Worm (Caenorhabditis elegans) whole organism, mixed stage, embryonic: ENCODE measurements around the gene nep-22.

Source experiments
- M03D4.4 ChIP-seq: sonication (generic microtip); optimal IDR thresholded peaks from 2 replicates; lab custom pipeline; 2017; ENCODE audit warnings: mild to moderate bottlenecking, missing genetic modification characterization, missing compliant biosample characterization
- bed-3 ChIP-seq: fragments of 200-800 bp; sonication (Bioruptor generic); optimal IDR thresholded peaks from 3 replicates; lab custom pipeline; 2018; ENCODE audit warnings: mild to moderate bottlenecking, missing genetic modification characterization, moderate library complexity, missing compliant biosample characterization
- ceh-83 ChIP-seq: fragments of 200-800 bp; sonication (Bioruptor generic); optimal IDR thresholded peaks from 2 replicates; lab custom pipeline; 2018; ENCODE audit warnings: mild to moderate bottlenecking, missing genetic modification characterization, missing compliant biosample characterization
- cnd-1 ChIP-seq: fragments of 200-800 bp; sonication (Bioruptor generic); optimal IDR thresholded peaks from 2 replicates; lab custom pipeline; 2018; ENCODE audit warnings: mild to moderate bottlenecking, missing genetic modification characterization, missing compliant biosample characterization
- drap-1 ChIP-seq: fragments of 200-800 bp; sonication (Bioruptor generic); optimal IDR thresholded peaks from 3 replicates; lab custom pipeline; 2018; ENCODE audit warnings: mild to moderate bottlenecking, missing genetic modification characterization, missing compliant biosample characterization
- ham-2 ChIP-seq: fragments of 200-800 bp; sonication (Bioruptor generic); optimal IDR thresholded peaks from 2 replicates; lab custom pipeline; 2018; ENCODE audit warnings: mild to moderate bottlenecking, missing genetic modification characterization, missing compliant biosample characterization
- lin-13 ChIP-seq: fragments of 150-350 bp; optimal IDR thresholded peaks from 2 replicates; lab custom pipeline; 2014; ENCODE audit warnings: missing biosample characterization, missing genetic modification characterization
- nhr-76 ChIP-seq: sonication (generic microtip); optimal IDR thresholded peaks from 2 replicates; lab custom pipeline; 2017; ENCODE audit warnings: missing biosample characterization, missing genetic modification characterization
- snpc-4 ChIP-seq: fragments of 150-350 bp; optimal IDR thresholded peaks from 2 replicates; lab custom pipeline; 2014; ENCODE audit warnings: missing biosample characterization, missing genetic modification characterization
- unc-120 ChIP-seq: sonication (generic microtip); optimal IDR thresholded peaks from 2 replicates; lab custom pipeline; 2017; ENCODE audit warnings: missing genetic modification characterization, missing compliant biosample characterization; ENCODE audit not compliant: poor library complexity, severe bottlenecking
- unc-39 ChIP-seq: fragments of 150-350 bp; optimal IDR thresholded peaks from 2 replicates; lab custom pipeline; 2014; ENCODE audit warnings: missing biosample characterization, missing genetic modification characterization
- unc-62 ChIP-seq: fragments of 150-350 bp; optimal IDR thresholded peaks from 2 replicates; lab custom pipeline; 2014; ENCODE audit warnings: missing biosample characterization, missing genetic modification reagents, missing genetic modification characterization
- ztf-11 ChIP-seq: fragments of 150-350 bp; optimal IDR thresholded peaks from 2 replicates; lab custom pipeline; 2014; ENCODE audit warnings: missing biosample characterization, missing genetic modification characterization

Gene nep-22

DNA sequence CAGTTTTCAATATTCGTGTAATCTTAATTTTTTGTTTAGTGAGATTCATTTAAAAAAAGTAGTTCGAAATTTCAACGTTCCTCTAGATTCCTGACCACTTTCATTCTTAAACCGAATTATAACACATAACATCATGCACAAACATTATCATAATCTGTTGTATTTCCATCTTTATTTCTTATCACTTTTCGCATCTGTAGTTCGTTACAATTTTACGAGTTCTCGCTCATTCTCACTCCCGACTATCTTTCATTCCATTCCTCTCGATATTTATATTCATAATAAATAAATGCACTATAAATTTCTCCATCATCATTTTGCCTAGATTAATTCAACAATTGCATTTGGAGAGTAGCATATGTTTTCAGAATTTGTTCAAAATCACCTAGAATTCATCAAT is 46.9 kb downstream of the nep-22 start:
- TF ChIP-seq bed-3 (GFP tag; lab: Kevin White, UChicago), result no peak
- TF ChIP-seq cnd-1 (tag; lab: Kevin White, UChicago), result no peak
- no peak for TF ChIP-seq ham-2 (GFP tag; lab: Kevin White, UChicago)
- no peak for TF ChIP-seq unc-39
- TF ChIP-seq ceh-83 (GFP tag; lab: Kevin White, UChicago), result no peak
- TF ChIP-seq lin-13, result no peak
- no peak for TF ChIP-seq M03D4.4 (tag; lab: Kevin White, UChicago)
- TF ChIP-seq unc-120 (tag; lab: Kevin White, UChicago), result no peak

DNA sequence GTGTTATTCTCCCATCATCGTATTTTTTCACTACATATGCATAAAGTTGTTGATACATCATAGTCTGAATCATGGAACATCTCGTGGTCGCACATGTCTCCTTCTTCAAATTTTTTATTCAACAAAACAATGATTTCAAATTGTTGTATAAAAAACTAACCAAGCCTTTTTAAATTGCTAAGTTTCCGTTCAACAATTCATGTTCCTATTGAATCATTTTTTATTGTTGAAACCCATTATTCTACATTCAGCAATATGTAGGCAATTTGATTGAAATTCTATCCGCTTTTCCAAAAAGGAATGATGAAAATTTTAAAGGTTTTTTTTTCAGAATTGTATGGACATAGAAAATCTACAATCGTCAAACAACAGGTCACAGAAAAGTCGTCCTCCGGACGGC is 48.3 kb downstream of the nep-22 start, which contains the start of gene ajm-1:
ajm-1 (plus strand) TSS at position 301 of the 400 bp plus-strand sequence.
- TF ChIP-seq ztf-11 (tag; lab: Kevin White, UChicago) (no peak), M03D4.4 (tag; lab: Kevin White, UChicago) (no peak), snpc-4 (tag; lab: Kevin White, UChicago) (no peak), nhr-76 (no peak), drap-1 (GFP tag; lab: Kevin White, UChicago) (no peak), unc-120 (tag; lab: Kevin White, UChicago) (no peak), unc-39 (no peak)

ce11 chrX:9085864-9086263 is 51.5 kb downstream of the nep-22 start:
- peak; percentile 88 for TF ChIP-seq unc-62
- no peak for TF ChIP-seq ceh-83 (GFP tag; lab: Kevin White, UChicago)
